Fruit fly (Drosophila melanogaster) whole organism, embryonic: ENCODE data around the gene CG17207.

Source experiments
- CG1529 ChIP-seq: fragments of 200-800 bp; sonication (Bioruptor generic); optimal IDR thresholded peaks from 3 replicates; lab custom pipeline; 2018; ENCODE audit warnings: missing biosample characterization, missing genetic modification characterization
- CG1647 ChIP-seq: fragments of 200-800 bp; sonication (Bioruptor generic); optimal IDR thresholded peaks from 3 replicates; lab custom pipeline; 2016; ENCODE audit warnings: missing biosample characterization, missing genetic modification characterization
- CG6689 ChIP-seq: fragments of 200-800 bp; sonication (Bioruptor generic); IDR thresholded peaks from 2 replicates; pipeline ENCODE4 v1.3.6; 2022; ENCODE audit warnings: missing biosample characterization, missing genetic modification characterization
- Dll ChIP-seq: fragments of 200-800 bp; sonication (Bioruptor generic); IDR thresholded peaks from 4 replicates; pipeline ENCODE4 v1.3.6; 2022; ENCODE audit warnings: missing biosample characterization, missing genetic modification characterization; ENCODE audit not compliant: partially characterized antibody

DNA sequence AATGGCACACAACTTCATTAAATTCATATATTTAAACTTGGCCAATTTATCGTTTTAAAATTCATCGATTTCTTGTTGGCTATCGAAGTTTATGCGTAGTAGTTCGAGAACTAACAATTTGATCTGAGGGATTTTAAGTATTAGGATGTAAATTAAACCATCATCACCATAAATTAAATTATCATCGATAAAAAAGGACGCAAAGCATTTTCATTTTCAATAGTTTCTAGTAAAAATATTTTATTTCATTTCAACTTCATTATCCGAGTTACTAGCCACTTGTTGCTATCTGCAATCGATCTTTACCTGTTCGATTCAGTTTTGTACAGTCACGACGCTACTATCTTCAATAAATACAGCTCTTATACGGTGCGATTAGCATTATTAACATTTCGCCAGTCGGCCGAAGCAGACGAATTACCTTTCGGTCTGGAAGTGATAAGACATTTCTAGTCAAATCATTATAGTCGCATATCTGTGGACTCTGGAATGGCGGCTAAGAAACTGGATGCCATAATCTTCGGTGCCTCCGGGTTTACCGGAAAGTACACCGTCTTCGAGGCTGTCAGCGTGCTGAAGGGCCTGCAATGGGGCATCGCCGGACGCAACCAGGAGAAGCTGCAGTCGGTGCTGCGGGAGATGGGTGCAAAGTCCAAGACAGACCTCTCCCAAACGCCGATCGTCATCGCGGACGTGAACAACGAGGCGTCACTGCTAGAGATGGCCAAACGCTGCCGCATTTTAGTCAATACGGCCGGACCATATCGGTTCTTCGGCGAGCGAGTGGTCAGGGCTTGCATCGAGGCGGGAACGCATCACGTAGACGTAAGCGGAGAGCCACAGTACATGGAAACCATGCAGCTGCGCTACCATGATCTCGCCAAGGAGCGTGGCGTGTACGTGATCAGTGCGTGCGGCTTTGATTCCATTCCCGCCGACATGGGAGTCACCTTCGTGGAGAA, 32.4 kb downstream of the CG17207 start, which contains the start of gene CG5167:
- TF ChIP-seq CG6689 = no peak
- no peak for TF ChIP-seq CG1529 (GFP tag; lab: Kevin White, UChicago)
- TF ChIP-seq CG1647 (GFP tag; lab: Kevin White, UChicago) = no peak
- TF ChIP-seq Dll = peak; percentile 25; the same call in 1 of the 4 replicates
